Fruit fly (Drosophila melanogaster) whole organism, embryonic: ENCODE results near the gene CG44271.

Experiments
- Aef1 ChIP-seq: fragments of 200-800 bp; sonication (Bioruptor generic); IDR thresholded peaks from 3 replicates; pipeline ENCODE4 v1.3.6; 2022; ENCODE audit warnings: missing biosample characterization, missing genetic modification characterization
- CG10267 ChIP-seq: fragments of 200-800 bp; sonication (Bioruptor generic); optimal IDR thresholded peaks from 2 replicates; lab custom pipeline; 2018; ENCODE audit warnings: missing biosample characterization, mild to moderate bottlenecking, missing genetic modification characterization, moderate library complexity
- CG10959 ChIP-seq: fragments of 200-800 bp; sonication (Bioruptor generic); IDR thresholded peaks from 2 replicates; pipeline ENCODE4 v1.3.6; 2022; ENCODE audit warnings: missing biosample characterization, missing genetic modification characterization
- CG10979 ChIP-seq: fragments of 200-800 bp; sonication (Bioruptor generic); optimal IDR thresholded peaks from 2 replicates; lab custom pipeline; 2018; ENCODE audit warnings: missing biosample characterization, mild to moderate bottlenecking, missing genetic modification characterization, moderate library complexity
- CG11560 ChIP-seq: fragments of 200-800 bp; sonication (Bioruptor generic); IDR thresholded peaks from 3 replicates; pipeline ENCODE4 v1.3.6; 2022; ENCODE audit warnings: missing biosample characterization, missing genetic modification characterization
- CG14014 ChIP-seq: fragments of 200-800 bp; sonication (Bioruptor generic); IDR thresholded peaks from 2 replicates; pipeline ENCODE4 v1.3.6; 2022; ENCODE audit warnings: missing biosample characterization, missing genetic modification characterization
- CG1603 ChIP-seq: fragments of 200-800 bp; sonication (Bioruptor generic); optimal IDR thresholded peaks from 2 replicates; lab custom pipeline; 2019; ENCODE audit warnings: missing biosample characterization, mild to moderate bottlenecking, missing genetic modification characterization, moderate library complexity
- CG16815 ChIP-seq: fragments of 200-800 bp; sonication (Bioruptor generic); optimal IDR thresholded peaks from 3 replicates; lab custom pipeline; 2017; ENCODE audit warnings: missing biosample characterization, mild to moderate bottlenecking, missing genetic modification characterization
- CG17359 ChIP-seq: fragments of 200-800 bp; sonication (Bioruptor generic); optimal IDR thresholded peaks from 3 replicates; lab custom pipeline; 2018; ENCODE audit warnings: missing biosample characterization, mild to moderate bottlenecking, missing genetic modification characterization, moderate library complexity
- CG18262 ChIP-seq: fragments of 200-800 bp; optimal IDR thresholded peaks from 3 replicates; lab custom pipeline; 2019; ENCODE audit warnings: missing biosample characterization, mild to moderate bottlenecking, missing genetic modification characterization, moderate library complexity
- CG2120 ChIP-seq: fragments of 200-800 bp; sonication (Bioruptor generic); optimal IDR thresholded peaks from 3 replicates; lab custom pipeline; 2016; ENCODE audit warnings: missing biosample characterization, missing genetic modification characterization
- CG2875 ChIP-seq: fragments of 200-800 bp; sonication (Bioruptor generic); optimal IDR thresholded peaks from 2 replicates; lab custom pipeline; 2017; ENCODE audit warnings: missing biosample characterization, mild to moderate bottlenecking, missing genetic modification characterization, missing genetic modification reagents
- CG31365 ChIP-seq: fragments of 200-800 bp; sonication (Bioruptor generic); optimal IDR thresholded peaks from 2 replicates; lab custom pipeline; 2018; ENCODE audit warnings: missing biosample characterization, mild to moderate bottlenecking, missing genetic modification characterization
- CG3995 ChIP-seq: fragments of 200-800 bp; sonication (Bioruptor generic); optimal IDR thresholded peaks from 3 replicates; lab custom pipeline; 2016; ENCODE audit warnings: missing biosample characterization, missing genetic modification characterization
- CG4424 ChIP-seq: fragments of 200-800 bp; sonication (Bioruptor generic); optimal IDR thresholded peaks from 3 replicates; lab custom pipeline; 2016; ENCODE audit warnings: missing biosample characterization, missing genetic modification characterization
- CG6272 ChIP-seq: fragments of 200-800 bp; sonication (Bioruptor generic); IDR thresholded peaks from 2 replicates; pipeline ENCODE4 v1.3.6; 2022; ENCODE audit warnings: missing biosample characterization, missing genetic modification characterization
- CG6791 ChIP-seq: fragments of 200-800 bp; sonication (Bioruptor generic); IDR thresholded peaks from 3 replicates; pipeline ENCODE4 v1.3.6; 2022; ENCODE audit warnings: missing biosample characterization, missing genetic modification characterization; ENCODE audit not compliant: partially characterized antibody
- CG7357 ChIP-seq: fragments of 200-800 bp; sonication (Bioruptor generic); IDR thresholded peaks from 3 replicates; pipeline ENCODE4 v1.3.6; 2022; ENCODE audit warnings: missing biosample characterization, missing genetic modification characterization
- CG9797 ChIP-seq: fragments of 200-800 bp; sonication (Bioruptor generic); optimal IDR thresholded peaks from 3 replicates; lab custom pipeline; 2018; ENCODE audit warnings: missing biosample characterization, mild to moderate bottlenecking, missing genetic modification characterization
- CoRest ChIP-seq: fragments of 200-800 bp; sonication (Bioruptor generic); optimal IDR thresholded peaks from 3 replicates; lab custom pipeline; 2018; ENCODE audit warnings: missing biosample characterization, mild to moderate bottlenecking, missing genetic modification characterization, moderate library complexity
- CrebB ChIP-seq: fragments of 200-800 bp; sonication (Bioruptor generic); optimal IDR thresholded peaks from 3 replicates; lab custom pipeline; 2018; ENCODE audit warnings: missing biosample characterization, mild to moderate bottlenecking, missing genetic modification characterization
- Dbx ChIP-seq: fragments of 200-800 bp; sonication (Bioruptor generic); IDR thresholded peaks from 3 replicates; pipeline ENCODE4 v1.3.6; 2022; ENCODE audit warnings: missing biosample characterization, missing genetic modification characterization
- Dll ChIP-seq: fragments of 200-800 bp; sonication (Bioruptor generic); IDR thresholded peaks from 4 replicates; pipeline ENCODE4 v1.3.6; 2022; ENCODE audit warnings: missing biosample characterization, missing genetic modification characterization; ENCODE audit not compliant: partially characterized antibody
- Fer3 ChIP-seq: fragments of 200-800 bp; sonication (Bioruptor generic); optimal IDR thresholded peaks from 2 replicates; lab custom pipeline; 2018; ENCODE audit warnings: missing biosample characterization, mild to moderate bottlenecking, missing genetic modification characterization, moderate library complexity
- Gug ChIP-seq: fragments of 200-800 bp; sonication (Bioruptor generic); IDR thresholded peaks from 4 replicates; pipeline ENCODE4 v1.3.6; 2022; ENCODE audit warnings: missing biosample characterization, missing genetic modification characterization
- Jarid2 ChIP-seq: fragments of 200-800 bp; sonication (Bioruptor generic); optimal IDR thresholded peaks from 3 replicates; lab custom pipeline; 2017; ENCODE audit warnings: mild to moderate bottlenecking, missing biosample characterization, missing genetic modification reagents, missing genetic modification characterization
- MTF-1 ChIP-seq: fragments of 200-800 bp; sonication (Bioruptor generic); optimal IDR thresholded peaks from 2 replicates; lab custom pipeline; 2018; ENCODE audit warnings: missing biosample characterization, mild to moderate bottlenecking, missing genetic modification characterization, borderline replicate concordance
- Meics ChIP-seq: fragments of 200-800 bp; sonication (Bioruptor generic); optimal IDR thresholded peaks from 2 replicates; lab custom pipeline; 2017; ENCODE audit warnings: missing biosample characterization, mild to moderate bottlenecking, missing genetic modification characterization
- PHDP ChIP-seq: fragments of 200-800 bp; sonication (Bioruptor generic); optimal IDR thresholded peaks from 3 replicates; lab custom pipeline; 2018; ENCODE audit warnings: missing biosample characterization, mild to moderate bottlenecking, missing genetic modification characterization, moderate library complexity
- Rfx ChIP-seq: fragments of 200-800 bp; sonication (Bioruptor generic); IDR thresholded peaks from 2 replicates; pipeline ENCODE4 v1.3.6; 2022; ENCODE audit warnings: missing biosample characterization, missing genetic modification characterization
- Scr ChIP-seq: fragments of 200-800 bp; sonication (Bioruptor generic); IDR thresholded peaks from 2 replicates; pipeline ENCODE4 v1.3.6; 2022; ENCODE audit warnings: missing biosample characterization, missing genetic modification characterization; ENCODE audit not compliant: partially characterized antibody
- Usf ChIP-seq: fragments of 200-800 bp; sonication (Bioruptor generic); optimal IDR thresholded peaks from 2 replicates; lab custom pipeline; 2017; ENCODE audit warnings: missing genotype, missing biosample characterization, missing genetic modification characterization
- ato ChIP-seq: fragments of 200-800 bp; sonication (Bioruptor generic); IDR thresholded peaks from 2 replicates; pipeline ENCODE4 v1.3.6; 2022; ENCODE audit warnings: missing biosample characterization, missing genetic modification characterization; ENCODE audit not compliant: partially characterized antibody
- az2 ChIP-seq: fragments of 200-800 bp; sonication (Bioruptor generic); optimal IDR thresholded peaks from 3 replicates; lab custom pipeline; 2016; ENCODE audit warnings: missing biosample characterization, missing genetic modification characterization
- bsh ChIP-seq, 2 experiments: fragments of 200-800 bp; sonication (Bioruptor generic); optimal IDR thresholded peaks; 2 replicates each; lab custom pipeline; 2017 to 2018; ENCODE audit warnings: mild to moderate bottlenecking in 2 of 2, missing biosample characterization in 2 of 2, missing genetic modification characterization in 2 of 2, moderate library complexity in 1 of 2
- cad ChIP-seq: fragments of >200 bp; optimal IDR thresholded peaks from 2 replicates; lab custom pipeline; 2017; ENCODE audit warnings: missing biosample characterization, missing genetic modification characterization
- chif ChIP-seq, 2 experiments: fragments of 200-800 bp; sonication (Bioruptor generic); optimal IDR thresholded peaks; 3 replicates each; lab custom pipeline; 2016; ENCODE audit warnings: missing biosample characterization in 2 of 2, missing genetic modification characterization in 2 of 2
- chn ChIP-seq: fragments of 200-800 bp; sonication (Bioruptor generic); optimal IDR thresholded peaks from 2 replicates; lab custom pipeline; 2016; ENCODE audit warnings: missing biosample characterization, missing genetic modification characterization
- cwo ChIP-seq: fragments of 200-800 bp; sonication (Bioruptor generic); optimal IDR thresholded peaks from 3 replicates; lab custom pipeline; 2017; ENCODE audit warnings: missing biosample characterization, missing genetic modification characterization, mild to moderate bottlenecking, moderate library complexity, missing genetic modification reagents
- fd96Cb ChIP-seq: fragments of 200-800 bp; sonication (Bioruptor generic); optimal IDR thresholded peaks from 2 replicates; lab custom pipeline; 2018; ENCODE audit warnings: missing biosample characterization, mild to moderate bottlenecking, missing genetic modification characterization, moderate library complexity
- gfzf ChIP-seq: fragments of 200-800 bp; sonication (Bioruptor generic); optimal IDR thresholded peaks from 2 replicates; lab custom pipeline; 2016; ENCODE audit warnings: missing biosample characterization, mild to moderate bottlenecking, missing genetic modification characterization, moderate library complexity
- grau ChIP-seq: fragments of 200-800 bp; optimal IDR thresholded peaks from 3 replicates; lab custom pipeline; 2019; ENCODE audit warnings: missing biosample characterization, mild to moderate bottlenecking, missing genetic modification characterization, moderate library complexity
- knrl ChIP-seq: fragments of 200-800 bp; sonication (Bioruptor generic); IDR thresholded peaks from 3 replicates; pipeline ENCODE4 v1.3.6; 2022; ENCODE audit warnings: missing biosample characterization, missing genetic modification characterization; ENCODE audit not compliant: partially characterized antibody
- org-1 ChIP-seq: fragments of 200-800 bp; sonication (Bioruptor generic); optimal IDR thresholded peaks from 2 replicates; lab custom pipeline; 2017; ENCODE audit warnings: missing biosample characterization, missing genetic modification characterization
- ro ChIP-seq: fragments of 200-800 bp; sonication (Bioruptor generic); IDR thresholded peaks from 2 replicates; pipeline ENCODE4 v1.3.6; 2022; ENCODE audit warnings: missing biosample characterization, missing genetic modification characterization
- slbo ChIP-seq: fragments of 200-800 bp; sonication (Bioruptor generic); IDR thresholded peaks from 2 replicates; pipeline ENCODE4 v1.3.6; 2022; ENCODE audit warnings: missing biosample characterization, missing genetic modification characterization
- zen ChIP-seq: fragments of 200-800 bp; sonication (Bioruptor generic); optimal IDR thresholded peaks from 3 replicates; lab custom pipeline; 2018; ENCODE audit warnings: missing biosample characterization, mild to moderate bottlenecking, missing genetic modification characterization, moderate library complexity
- zfh1 ChIP-seq: fragments of 200-800 bp; sonication (Bioruptor generic); IDR thresholded peaks from 3 replicates; pipeline ENCODE4 v1.3.6; 2022; ENCODE audit warnings: missing biosample characterization, missing genetic modification characterization

Gene CG44271

DNA sequence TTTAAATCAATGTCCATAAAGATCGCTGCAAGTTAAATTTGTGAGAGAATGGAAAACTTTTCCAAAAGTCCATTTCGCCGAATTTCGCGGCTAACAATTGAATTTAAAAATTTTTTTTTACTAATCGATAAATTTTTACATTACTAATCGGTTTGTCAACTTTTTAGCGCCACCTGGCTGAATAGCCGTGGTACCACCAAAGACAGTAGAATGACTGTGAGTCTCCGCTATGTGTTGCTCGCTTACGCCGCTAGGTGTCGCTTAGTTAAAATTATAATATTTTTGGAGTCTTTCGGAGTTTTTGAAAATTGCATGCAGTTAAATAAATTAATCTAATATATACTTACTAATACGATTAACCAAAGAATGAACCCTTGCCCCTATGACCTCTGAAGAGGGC, 49.7 kb upstream of the CG44271 start (continued):
- TF ChIP-seq Scr, result peak; percentile 41; the same call in 1 of the 2 replicates
- TF ChIP-seq Rfx (GFP tag; lab: Robert Waterston, UW), result peak; percentile 69
- peak; percentile 63 for TF ChIP-seq CG10267
- TF ChIP-seq CrebB (tag; lab: Kevin White, UChicago), result no peak
- no peak for TF ChIP-seq CG6272 (GFP tag; lab: Robert Waterston, UW)
- TF ChIP-seq bsh (GFP tag; optimal IDR thresholded peaks at IDR 0.05; lab: Kevin White, UChicago), result peak in 1 of 2 experiments; percentile 9
- TF ChIP-seq chn (GFP tag; lab: Kevin White, UChicago), result peak; percentile 23
- TF ChIP-seq ato, result peak; percentile 61; the same call in 1 of the 2 replicates
- TF ChIP-seq CG2120, result peak; percentile 51
- peak; percentile 52 for TF ChIP-seq CG1603
- TF ChIP-seq CG7357 (GFP tag; lab: Robert Waterston, UW), result no peak
- peak; percentile 52 for TF ChIP-seq cad (GFP tag; lab: Kevin White, UChicago)
- TF ChIP-seq grau (tag; lab: Kevin White, UChicago), result peak; percentile 52
- peak; percentile 97 for TF ChIP-seq CG17359 (tag; lab: Kevin White, UChicago)
- peak; percentile 14 for TF ChIP-seq Fer3
- TF ChIP-seq Meics, result peak; percentile 19
- TF ChIP-seq CoRest (tag; lab: Kevin White, UChicago), result peak; percentile 65
- peak; percentile 1 for TF ChIP-seq fd96Cb
- no peak for TF ChIP-seq CG16815 (GFP tag; lab: Kevin White, UChicago)
- TF ChIP-seq CG2875, result no peak
- TF ChIP-seq CG9797 (GFP tag; lab: Kevin White, UChicago), result peak; percentile 26
- TF ChIP-seq CG6791 (GFP tag; lab: Robert Waterston, UW), result peak; percentile 71; the same call in 2 of the 3 replicates
- peak; percentile 31 for TF ChIP-seq CG10979
- TF ChIP-seq cwo (GFP tag; lab: Kevin White, UChicago), result no peak
- TF ChIP-seq Usf, result no peak
- TF ChIP-seq knrl (GFP tag; lab: Robert Waterston, UW), result peak; percentile 55; the same call in 1 of the 3 replicates
- TF ChIP-seq CG4424 (GFP tag; lab: Kevin White, UChicago), result peak; percentile 43
- peak; percentile 92 for TF ChIP-seq CG11560 (tag; lab: Robert Waterston, UW)
- peak; percentile 27 for TF ChIP-seq PHDP (tag; lab: Kevin White, UChicago)
- TF ChIP-seq ro (GFP tag; lab: Robert Waterston, UW), result no peak
- TF ChIP-seq slbo, result peak; percentile 60
- TF ChIP-seq Dbx (GFP tag; lab: Robert Waterston, UW), result peak; percentile 55; the same call in 1 of the 3 replicates
- TF ChIP-seq CG3995 (GFP tag; lab: Kevin White, UChicago), result no peak
- TF ChIP-seq zen (tag; lab: Kevin White, UChicago), result peak; percentile 47
- peak; percentile 3 for TF ChIP-seq CG31365 (tag; lab: Kevin White, UChicago)
- peak; percentile 39 for TF ChIP-seq CG18262 (tag; lab: Kevin White, UChicago)
- TF ChIP-seq Aef1 (GFP tag; lab: Robert Waterston, UW), result peak; percentile 22; the same call in 1 of the 3 replicates
- peak; percentile 38; the same call in 1 of the 3 replicates for TF ChIP-seq zfh1 (GFP tag; lab: Robert Waterston, UW)
- 0 out of 4 replicates have a peak, but pooled peaks have one; percentile 33 for TF ChIP-seq Dll (GFP tag; lab: Robert Waterston, UW)
- no peak for TF ChIP-seq CG10959 (GFP tag; lab: Robert Waterston, UW)
- TF ChIP-seq chif (GFP tag; optimal IDR thresholded peaks at IDR 0.05; lab: Kevin White, UChicago), result peak in 1 of 2 experiments; percentile 68
- no peak for TF ChIP-seq org-1 (GFP tag; lab: Kevin White, UChicago)
- TF ChIP-seq Gug (GFP tag; lab: Robert Waterston, UW), result peak; percentile 19; the same call in 1 of the 4 replicates
- peak; percentile 43 for TF ChIP-seq az2 (GFP tag; lab: Kevin White, UChicago)
- TF ChIP-seq Jarid2 (GFP tag; lab: Kevin White, UChicago), result peak; percentile 42
- peak; percentile 35 for TF ChIP-seq gfzf (GFP tag; lab: Kevin White, UChicago)
- 0 out of 2 replicates have a peak, but pooled peaks have one; percentile 21 for TF ChIP-seq CG14014 (GFP tag; lab: Robert Waterston, UW)
- TF ChIP-seq MTF-1, result peak; percentile 36
